Worm (Caenorhabditis elegans): Measurements from ENCODE around the gene srh-166.

DNA sequence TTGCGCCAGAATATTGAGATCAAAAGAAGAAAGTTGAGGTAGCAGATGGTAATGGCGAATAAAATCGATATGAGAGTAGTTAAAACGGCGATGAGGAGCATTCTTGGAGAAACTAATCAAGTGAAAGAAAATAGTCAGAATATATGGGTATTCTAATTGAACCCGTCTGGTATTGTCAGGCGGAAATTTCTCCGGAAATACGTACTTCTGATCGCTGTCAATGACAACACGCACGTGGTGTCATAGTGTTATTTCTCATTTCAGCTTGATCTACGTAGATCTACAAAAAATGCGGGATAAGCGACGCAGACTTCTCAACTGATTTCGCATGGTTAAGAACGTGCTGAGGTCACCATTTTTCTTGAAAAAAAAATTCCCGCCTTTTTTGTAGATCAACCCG lies 33.3 kb downstream of the srh-166 start, which contains the start of gene srbc-79:
- no peak for TF ChIP-seq ama-1 (optimal IDR thresholded peaks at IDR 0.05)
- TF ChIP-seq hmbx-1 (tag; optimal IDR thresholded peaks at IDR 0.05): no peak
- no peak for TF ChIP-seq tbx-11 (GFP tag; IDR thresholded peaks at IDR 0.05)
- TF ChIP-seq B0310.2 (tag; optimal IDR thresholded peaks at IDR 0.05): no peak
- TF ChIP-seq scrt-1 (GFP tag; IDR thresholded peaks at IDR 0.05): no peak
- TF ChIP-seq pes-1 (GFP tag; IDR thresholded peaks at IDR 0.05): no peak
- TF ChIP-seq ceh-36 (tag; optimal IDR thresholded peaks at IDR 0.05): no peak
- no peak for TF ChIP-seq ceh-13 (GFP tag; optimal IDR thresholded peaks at IDR 0.05)

Data from whole organism, early embryonic.